Fruit fly (Drosophila melanogaster) whole organism, pupa: ENCODE data around the gene dls.
A peak's percentile ranks its signal among the peaks of the same experiment; 100 is the strongest.

Source experiments
- CG10348 ChIP-seq: fragments of 200-800 bp; sonication (Bioruptor generic); IDR thresholded peaks from 2 replicates; pipeline ENCODE4 v1.3.6; 2022; ENCODE audit warnings: missing biosample characterization, missing genetic modification characterization
- CG12605 ChIP-seq: fragments of 200-800 bp; sonication (Bioruptor generic); IDR thresholded peaks from 2 replicates; pipeline ENCODE4 v1.3.6; 2022; ENCODE audit warnings: missing biosample characterization, missing genetic modification characterization
- CG13204 ChIP-seq: fragments of 200-800 bp; sonication (Bioruptor generic); optimal IDR thresholded peaks from 2 replicates; lab custom pipeline; 2018; ENCODE audit warnings: missing biosample characterization, mild to moderate bottlenecking, missing genetic modification characterization, moderate library complexity
- CG14655 ChIP-seq: fragments of 200-800 bp; sonication (Bioruptor generic); optimal IDR thresholded peaks from 3 replicates; lab custom pipeline; 2017; ENCODE audit warnings: mild to moderate bottlenecking, missing biosample characterization, missing genetic modification reagents, missing genetic modification characterization
- CG15710 ChIP-seq: fragments of 200-800 bp; sonication (Bioruptor generic); optimal IDR thresholded peaks from 2 replicates; lab custom pipeline; 2018; ENCODE audit warnings: missing biosample characterization, mild to moderate bottlenecking, missing genetic modification characterization, moderate library complexity
- CG17806 ChIP-seq: fragments of 200-800 bp; sonication (Bioruptor generic); optimal IDR thresholded peaks from 2 replicates; lab custom pipeline; 2018; ENCODE audit warnings: missing biosample characterization, mild to moderate bottlenecking, missing genetic modification characterization, moderate library complexity
- CG32121 ChIP-seq: fragments of 200-800 bp; sonication (Bioruptor generic); IDR thresholded peaks from 2 replicates; pipeline ENCODE4 v1.3.6; 2022; ENCODE audit warnings: missing biosample characterization, missing genetic modification characterization
- CG34367 ChIP-seq: fragments of 200-800 bp; sonication (Bioruptor generic); optimal IDR thresholded peaks from 2 replicates; lab custom pipeline; 2018; ENCODE audit warnings: missing biosample characterization, mild to moderate bottlenecking, missing genetic modification characterization
- CG4496 ChIP-seq: fragments of 200-800 bp; sonication (Bioruptor generic); IDR thresholded peaks from 3 replicates; pipeline ENCODE4 v1.3.6; 2022; ENCODE audit warnings: missing biosample characterization, missing genetic modification characterization
- CG8159 ChIP-seq: fragments of 200-800 bp; sonication (Bioruptor generic); optimal IDR thresholded peaks from 3 replicates; lab custom pipeline; 2018; ENCODE audit warnings: missing biosample characterization, mild to moderate bottlenecking, missing genetic modification characterization, moderate library complexity
- CG8301 ChIP-seq: fragments of 200-800 bp; sonication (Bioruptor generic); optimal IDR thresholded peaks from 2 replicates; lab custom pipeline; 2018; ENCODE audit warnings: missing biosample characterization, mild to moderate bottlenecking, missing genetic modification characterization
- CG9948 ChIP-seq: fragments of 200-800 bp; sonication (Bioruptor generic); optimal IDR thresholded peaks from 2 replicates; lab custom pipeline; 2018; ENCODE audit warnings: missing biosample characterization, mild to moderate bottlenecking, missing genetic modification characterization, moderate library complexity
- D1 ChIP-seq: fragments of 200-800 bp; sonication (Bioruptor generic); optimal IDR thresholded peaks from 2 replicates; lab custom pipeline; 2018; ENCODE audit warnings: missing biosample characterization, mild to moderate bottlenecking, missing genetic modification characterization, moderate library complexity
- EcR ChIP-seq: fragments of 200-800 bp; sonication (Bioruptor generic); optimal IDR thresholded peaks from 3 replicates; lab custom pipeline; 2019; ENCODE audit warnings: missing biosample characterization, missing genetic modification characterization, mild to moderate bottlenecking, moderate library complexity, missing genetic modification reagents
- Ets98B ChIP-seq: fragments of 200-800 bp; sonication (Bioruptor generic); IDR thresholded peaks from 2 replicates; pipeline ENCODE4 v1.3.6; 2022; ENCODE audit warnings: missing biosample characterization, missing genetic modification characterization
- Pif1A ChIP-seq: fragments of 200-800 bp; sonication (Bioruptor generic); optimal IDR thresholded peaks from 3 replicates; lab custom pipeline; 2016; ENCODE audit warnings: missing biosample characterization, missing genetic modification characterization
- Pif1B ChIP-seq: fragments of 200-800 bp; sonication (Bioruptor generic); optimal IDR thresholded peaks from 3 replicates; lab custom pipeline; 2016; ENCODE audit warnings: missing biosample characterization, missing genetic modification characterization
- Snoo ChIP-seq: fragments of 200-800 bp; sonication (Bioruptor generic); optimal IDR thresholded peaks from 3 replicates; lab custom pipeline; 2017; ENCODE audit warnings: missing biosample characterization, mild to moderate bottlenecking, missing genetic modification characterization, inconsistent platforms
- fd96Ca ChIP-seq: fragments of 200-800 bp; sonication (Bioruptor generic); IDR thresholded peaks from 3 replicates; pipeline ENCODE4 v1.3.6; 2022; ENCODE audit warnings: missing biosample characterization, missing genetic modification characterization
- gl ChIP-seq: fragments of 200-800 bp; sonication (Bioruptor generic); optimal IDR thresholded peaks from 2 replicates; lab custom pipeline; 2018; ENCODE audit warnings: missing biosample characterization, mild to moderate bottlenecking, missing genetic modification characterization
- rn ChIP-seq: fragments of 200-800 bp; sonication (Bioruptor generic); IDR thresholded peaks from 2 replicates; pipeline ENCODE4 v1.3.6; 2022; ENCODE audit warnings: missing biosample characterization, missing genetic modification characterization

The dls gene

DNA sequence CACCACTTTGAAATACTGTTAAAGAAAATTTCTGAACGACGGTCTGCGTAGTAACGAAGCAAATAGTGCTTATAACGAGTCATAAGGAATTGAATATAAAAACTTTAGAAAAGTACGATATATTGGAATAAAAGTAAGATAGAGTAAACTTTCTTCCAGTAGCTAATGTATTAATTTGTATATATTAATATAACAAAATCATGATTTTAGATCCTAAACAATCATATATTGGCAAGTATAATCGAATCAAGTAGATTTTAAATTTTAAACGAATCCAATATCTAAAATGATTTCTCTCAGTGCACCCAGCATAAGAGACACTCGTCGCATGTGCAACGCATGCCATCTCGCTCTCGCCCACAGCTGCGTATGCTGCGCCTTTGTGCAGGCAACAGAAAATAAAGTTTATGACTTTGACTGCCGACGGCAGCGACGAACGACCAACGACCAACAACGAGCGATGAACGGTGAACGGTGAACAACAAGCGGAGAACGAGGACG is 19.7 kb upstream of the dls start:
- TF ChIP-seq CG9948 (peak; percentile 89), Pif1A (GFP tag; lab: Kevin White, UChicago) (peak; percentile 57), Snoo (tag; lab: Kevin White, UChicago) (peak; percentile 88), CG8301 (tag; lab: Kevin White, UChicago) (peak; percentile 70), CG8159 (peak; percentile 87), CG15710 (tag; lab: Kevin White, UChicago) (peak; percentile 75), CG14655 (peak; percentile 85), CG4496 (no peak; the same call in 2 of the 3 replicates), CG10348 (no peak), CG32121 (GFP tag; lab: Robert Waterston, UW) (no peak; the same call in 1 of the 2 replicates), Pif1B (peak; percentile 52), CG12605 (peak; percentile 41; the same call in 1 of the 2 replicates), gl (tag; lab: Kevin White, UChicago) (peak; percentile 55), CG34367 (tag; lab: Kevin White, UChicago) (peak; percentile 57), rn (GFP tag; lab: Robert Waterston, UW) (peak; percentile 41; the same call in 1 of the 2 replicates), fd96Ca (GFP tag; lab: Robert Waterston, UW) (peak; percentile 52; the same call in 1 of the 3 replicates), EcR (peak; percentile 15), CG17806 (tag; lab: Kevin White, UChicago) (peak; percentile 87), D1 (tag; lab: Kevin White, UChicago) (peak; percentile 94), CG13204 (GFP tag; lab: Kevin White, UChicago) (peak; percentile 92), Ets98B (GFP tag; lab: Robert Waterston, UW) (peak; percentile 73)

DNA sequence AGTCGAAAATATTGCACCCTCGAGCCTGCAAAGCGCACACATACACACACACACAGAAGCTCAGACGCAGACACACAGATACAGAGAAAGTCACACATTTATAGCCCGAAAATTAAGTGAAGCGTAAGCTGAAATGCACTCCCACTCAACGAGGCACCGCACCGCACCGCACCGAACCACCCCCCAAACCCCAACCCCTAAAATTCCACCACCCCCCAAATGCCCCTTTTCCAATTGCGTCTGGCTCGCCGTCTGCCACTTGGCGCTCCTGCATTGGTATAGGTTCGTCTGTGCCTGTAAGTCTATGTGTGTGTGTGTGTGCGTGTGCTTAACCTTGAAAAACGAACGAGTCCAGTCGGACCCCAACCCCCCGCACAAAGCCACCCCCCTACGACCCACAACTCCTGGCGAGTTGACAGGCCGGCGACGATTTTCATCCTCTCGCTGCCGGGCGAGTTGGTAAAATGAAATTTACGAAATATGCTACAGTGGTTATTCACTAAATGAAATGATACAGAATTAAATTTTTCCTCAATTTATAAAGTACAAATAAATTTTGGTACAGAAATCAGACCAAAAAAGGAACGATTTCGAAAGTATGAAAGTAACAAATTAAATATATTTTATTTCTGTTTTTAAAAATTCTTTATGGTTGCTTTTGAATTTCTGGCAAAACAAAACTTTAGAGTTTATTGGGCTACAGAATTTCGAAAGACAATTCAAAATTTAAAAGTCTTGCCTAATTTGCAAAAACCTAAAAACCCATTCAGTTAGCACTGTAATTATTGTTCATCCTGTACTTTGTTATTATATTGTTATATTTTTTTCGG is 18.3 kb upstream of the dls start:
- peak; percentile 40 for TF ChIP-seq Pif1A (GFP tag; lab: Kevin White, UChicago)
- TF ChIP-seq CG34367 (tag; lab: Kevin White, UChicago) = no peak
- TF ChIP-seq CG9948 = peak; percentile 51
- peak; percentile 75 for TF ChIP-seq CG13204 (GFP tag; lab: Kevin White, UChicago)
- peak; percentile 19 for TF ChIP-seq CG15710 (tag; lab: Kevin White, UChicago)
- no peak for TF ChIP-seq D1 (tag; lab: Kevin White, UChicago)
- peak; percentile 65 for TF ChIP-seq CG8159
- TF ChIP-seq CG17806 (tag; lab: Kevin White, UChicago) = peak; percentile 43
- TF ChIP-seq, all 21 proteins: peak for 6

DNA sequence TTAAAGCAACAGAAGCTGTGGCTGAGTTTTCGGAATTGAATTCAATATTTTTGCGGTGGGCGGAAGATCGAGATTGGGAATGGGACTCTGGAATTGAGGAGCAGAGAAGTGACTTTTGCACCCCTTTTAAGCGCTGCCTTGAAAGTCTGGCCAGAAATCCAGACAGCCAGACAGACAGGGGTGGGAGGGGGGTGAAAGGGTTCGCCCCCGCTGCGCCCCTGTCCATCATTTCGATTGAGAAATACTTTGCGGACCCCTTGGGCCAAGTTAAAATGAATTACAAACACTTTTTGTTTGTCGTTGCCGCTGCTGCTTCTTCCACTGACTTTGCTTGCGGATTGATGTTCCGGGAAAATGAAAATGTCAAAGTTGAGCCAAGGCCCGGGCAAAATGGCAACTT is 17.6 kb upstream of the dls start:
- peak; percentile 15 for TF ChIP-seq CG13204 (GFP tag; lab: Kevin White, UChicago)
- TF ChIP-seq CG9948 = no peak
- no peak for TF ChIP-seq Ets98B (GFP tag; lab: Robert Waterston, UW)
- TF ChIP-seq CG10348 = no peak
- TF ChIP-seq CG34367 (tag; lab: Kevin White, UChicago) = no peak
- TF ChIP-seq CG8159 = no peak
- TF ChIP-seq Snoo (tag; lab: Kevin White, UChicago) = peak; percentile 10
- no peak for TF ChIP-seq D1 (tag; lab: Kevin White, UChicago)
- no peak for TF ChIP-seq gl (tag; lab: Kevin White, UChicago)

DNA sequence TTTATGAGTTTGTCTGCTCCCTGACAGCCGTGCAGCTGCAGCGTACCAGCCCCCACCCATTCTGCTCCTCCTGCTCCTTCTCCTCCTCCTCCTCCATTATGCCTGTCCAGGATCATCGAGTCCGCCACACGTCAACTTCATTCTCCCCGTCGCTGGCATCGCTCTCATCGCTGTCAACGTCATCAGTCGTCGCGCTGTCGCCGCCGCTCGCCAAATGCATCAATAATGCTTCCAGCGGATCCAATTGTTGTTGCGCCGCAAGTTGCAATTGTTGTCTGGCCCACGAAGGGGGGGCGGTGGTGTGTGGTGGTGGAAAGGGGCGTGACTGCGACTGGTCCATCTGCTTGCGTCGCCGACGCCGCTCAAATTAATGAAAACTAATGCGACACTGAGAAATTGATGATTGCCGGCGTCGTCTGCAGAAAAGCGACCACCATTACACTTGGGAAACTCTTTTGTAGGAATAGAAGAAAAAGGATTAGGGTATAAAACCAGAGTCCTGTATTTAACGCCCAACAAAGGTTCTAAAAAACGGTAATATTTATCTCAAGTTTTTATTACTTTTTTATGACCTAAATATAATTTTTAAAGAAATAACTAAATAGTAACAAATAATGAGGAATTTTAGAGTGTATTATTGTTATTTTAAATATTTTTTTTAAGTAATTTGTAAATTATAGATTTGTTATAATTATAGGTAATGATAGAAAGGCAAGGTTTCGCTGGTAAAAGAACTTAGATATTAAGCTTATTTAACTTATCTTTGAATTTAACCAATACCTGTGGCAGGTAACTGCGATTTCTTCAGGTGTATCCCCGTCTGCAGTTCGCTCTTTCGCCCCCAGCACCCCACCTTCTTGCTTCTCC is 11.8 kb upstream of the dls start:
- TF ChIP-seq D1 (tag; lab: Kevin White, UChicago) (no peak), CG14655 (peak; percentile 44), Pif1A (GFP tag; lab: Kevin White, UChicago) (no peak), Ets98B (GFP tag; lab: Robert Waterston, UW) (no peak), fd96Ca (GFP tag; lab: Robert Waterston, UW) (no peak), CG8301 (tag; lab: Kevin White, UChicago) (no peak), CG13204 (GFP tag; lab: Kevin White, UChicago) (peak; percentile 90), CG34367 (tag; lab: Kevin White, UChicago) (no peak), Snoo (tag; lab: Kevin White, UChicago) (peak; percentile 54), CG8159 (peak; percentile 64), CG17806 (tag; lab: Kevin White, UChicago) (peak; percentile 57), Pif1B (no peak), gl (tag; lab: Kevin White, UChicago) (no peak), CG32121 (GFP tag; lab: Robert Waterston, UW) (no peak), EcR (peak; percentile 26), CG4496 (no peak), rn (GFP tag; lab: Robert Waterston, UW) (no peak), CG12605 (no peak), CG15710 (tag; lab: Kevin White, UChicago) (peak; percentile 44), CG9948 (peak; percentile 51), CG10348 (no peak)

DNA sequence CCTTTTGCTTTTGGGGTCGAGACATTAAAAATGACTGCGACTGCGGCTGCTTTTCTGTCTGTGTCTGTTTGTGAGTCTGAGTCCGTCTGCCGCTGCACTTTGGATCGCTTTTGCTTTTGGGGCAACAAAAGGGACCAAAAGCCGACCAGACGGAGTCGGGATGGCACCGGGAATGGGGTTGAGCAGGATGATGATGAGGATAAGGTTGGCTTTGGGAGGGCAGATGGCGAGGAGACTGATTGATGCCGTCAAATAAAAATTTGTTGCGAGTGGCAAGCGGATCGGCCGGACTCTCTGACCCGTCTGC is 11.2 kb upstream of the dls start:
- TF ChIP-seq CG14655 (no peak), CG34367 (tag; lab: Kevin White, UChicago) (no peak), CG13204 (GFP tag; lab: Kevin White, UChicago) (peak; percentile 81), Snoo (tag; lab: Kevin White, UChicago) (peak; percentile 31), fd96Ca (GFP tag; lab: Robert Waterston, UW) (0 out of 3 replicates have a peak, but pooled peaks have one; percentile 15), Ets98B (GFP tag; lab: Robert Waterston, UW) (no peak), EcR (peak; percentile 33)
